Fruit fly (Drosophila melanogaster) whole organism, adult: ENCODE measurements around the gene CG43050.

Experiments used
- CG12768 ChIP-seq: fragments of 200-800 bp; sonication (Bioruptor generic); optimal IDR thresholded peaks from 2 replicates; lab custom pipeline; 2017; ENCODE audit warnings: missing biosample characterization, missing genetic modification characterization, mild to moderate bottlenecking, moderate library complexity, missing genetic modification reagents
- CG14711 ChIP-seq: fragments of 200-800 bp; sonication (Bioruptor generic); optimal IDR thresholded peaks from 2 replicates; lab custom pipeline; 2018; ENCODE audit warnings: missing biosample characterization, mild to moderate bottlenecking, missing genetic modification characterization, moderate library complexity
- CG1620 ChIP-seq: fragments of 200-800 bp; sonication (Bioruptor generic); optimal IDR thresholded peaks from 2 replicates; lab custom pipeline; 2016; ENCODE audit warnings: missing biosample characterization, missing genetic modification characterization
- CG33017 ChIP-seq: fragments of 200-800 bp; sonication (Bioruptor generic); optimal IDR thresholded peaks from 2 replicates; lab custom pipeline; 2018; ENCODE audit warnings: missing biosample characterization, mild to moderate bottlenecking, missing genetic modification characterization, moderate library complexity
- CG5204 ChIP-seq: fragments of 200-800 bp; sonication (Bioruptor generic); optimal IDR thresholded peaks from 2 replicates; lab custom pipeline; 2016; ENCODE audit warnings: missing biosample characterization, missing genetic modification characterization
- CG7101 ChIP-seq: fragments of 200-800 bp; sonication (Bioruptor generic); optimal IDR thresholded peaks from 2 replicates; lab custom pipeline; 2018; ENCODE audit warnings: missing biosample characterization, mild to moderate bottlenecking, missing genetic modification characterization, moderate library complexity
- Clk ChIP-seq: fragments of 200-800 bp; sonication (Bioruptor generic); optimal IDR thresholded peaks from 2 replicates; lab custom pipeline; 2017; ENCODE audit warnings: missing biosample characterization, missing genetic modification characterization
- bab1 ChIP-seq: fragments of 200-800 bp; sonication (Bioruptor generic); optimal IDR thresholded peaks from 3 replicates; lab custom pipeline; 2019; ENCODE audit warnings: missing biosample characterization, mild to moderate bottlenecking, missing genetic modification characterization, moderate library complexity
- cic ChIP-seq: fragments of 200-800 bp; sonication (Bioruptor generic); optimal IDR thresholded peaks from 2 replicates; lab custom pipeline; 2017; ENCODE audit warnings: missing biosample characterization, mild to moderate bottlenecking, missing genetic modification characterization, moderate library complexity
- kay ChIP-seq: fragments of 200-800 bp; sonication (Bioruptor generic); peaks from one replicate; lab custom pipeline; 2016; ENCODE audit warnings: missing biosample characterization, missing genetic modification characterization, borderline replicate concordance
- toe ChIP-seq: fragments of 200-800 bp; sonication (Bioruptor generic); optimal IDR thresholded peaks from 2 replicates; lab custom pipeline; 2016; ENCODE audit warnings: missing biosample characterization, missing genetic modification characterization

DNA sequence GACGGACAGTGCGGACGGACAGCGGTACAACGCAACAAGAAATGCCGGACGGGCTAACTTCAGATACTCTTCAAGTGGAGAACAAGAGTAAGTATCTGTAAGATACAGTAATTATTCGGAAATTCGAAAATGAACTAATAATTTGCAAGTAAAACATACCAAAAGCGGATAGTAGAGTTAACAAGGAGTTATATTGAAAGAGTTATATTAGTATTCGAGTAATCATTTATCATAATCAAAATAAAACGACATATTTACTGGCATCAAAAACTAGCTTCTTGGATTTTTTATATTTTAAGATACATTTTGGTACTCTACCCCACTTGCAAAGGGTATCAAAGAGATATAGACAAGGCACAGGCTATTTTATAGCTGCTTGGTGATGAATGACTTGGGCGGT is 47.8 kb upstream of the CG43050 start:
- TF ChIP-seq CG5204 (GFP tag; lab: Kevin White, UChicago) (no peak), CG12768 (GFP tag; lab: Kevin White, UChicago) (no peak), CG14711 (tag; lab: Kevin White, UChicago) (no peak), CG33017 (tag; lab: Kevin White, UChicago) (no peak), CG7101 (tag; lab: Kevin White, UChicago) (no peak), kay (no peak), toe (GFP tag; lab: Kevin White, UChicago) (no peak), cic (GFP tag; lab: Kevin White, UChicago) (no peak), bab1 (GFP tag; lab: Kevin White, UChicago) (no peak), CG1620 (no peak), Clk (GFP tag; lab: Kevin White, UChicago) (no peak)
